Worm (Caenorhabditis elegans) whole organism, L3 larva: ENCODE data around the gene sdc-2.

ENCODE experiments used
- egl-27 ChIP-seq: sonication (generic microtip); optimal IDR thresholded peaks from 4 replicates; lab custom pipeline; 2017; ENCODE audit warnings: missing biosample characterization, missing genetic modification reagents, missing genetic modification characterization
- elt-3 ChIP-seq, 3 experiments: fragments of 150-350 bp in 1 of 3; sonication (generic microtip) in 2 of 3; optimal IDR thresholded peaks; 2 replicates in 2 of 3; 4 replicates in 1 of 3; lab custom pipeline; 2014 to 2017; ENCODE audit warnings: missing biosample characterization in 3 of 3, missing genetic modification characterization in 3 of 3
- fkh-10 ChIP-seq: sonication (generic microtip); optimal IDR thresholded peaks from 2 replicates; lab custom pipeline; 2017; ENCODE audit warnings: missing biosample characterization, missing genetic modification reagents, missing genetic modification characterization
- nhr-12 ChIP-seq: fragments of 150-350 bp; optimal IDR thresholded peaks from 2 replicates; lab custom pipeline; 2014; ENCODE audit warnings: missing biosample characterization, missing genetic modification characterization
- nhr-76 ChIP-seq: fragments of 150-350 bp; sonication (generic microtip); optimal IDR thresholded peaks from 5 replicates; lab custom pipeline; 2014; ENCODE audit warnings: missing biosample characterization, missing genetic modification characterization
- ztf-4 ChIP-seq: fragments of 150-350 bp; optimal IDR thresholded peaks from 2 replicates; lab custom pipeline; 2014; ENCODE audit warnings: missing biosample characterization, missing genetic modification characterization

DNA sequence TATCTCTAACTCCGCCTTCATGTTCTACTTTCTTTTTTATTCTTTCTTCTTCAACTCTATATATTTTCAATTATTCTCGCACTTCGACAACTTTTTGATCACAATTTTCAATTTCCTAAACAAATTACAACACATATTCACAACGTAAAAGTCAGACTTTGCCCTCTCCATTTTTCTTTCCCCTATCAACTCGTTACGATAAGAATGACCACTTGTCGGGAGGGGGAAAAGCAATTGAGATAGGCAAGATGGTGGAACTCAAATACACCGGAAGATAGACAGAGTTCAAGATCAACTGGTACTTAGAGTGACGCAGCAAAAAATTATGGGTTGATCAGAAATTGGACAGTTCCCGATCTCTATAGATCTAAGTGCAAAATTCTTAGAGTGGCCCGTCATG, 32.5 kb downstream of the sdc-2 start:
- no peak for TF ChIP-seq nhr-12
- TF ChIP-seq ztf-4 (tag; lab: Kevin White, UChicago), result no peak
- TF ChIP-seq nhr-76 (tag; lab: Kevin White, UChicago), result no peak
- TF ChIP-seq elt-3 (tag; optimal IDR thresholded peaks at IDR 0.05; lab: Kevin White, UChicago), result no peak
- no peak for TF ChIP-seq fkh-10 (GFP tag; lab: Kevin White, UChicago)
- TF ChIP-seq egl-27 (tag; lab: Kevin White, UChicago), result no peak
